Fruit fly (Drosophila melanogaster) whole organism, pupa: ENCODE results near the gene spirit.

Source experiments
- CG10348 ChIP-seq: fragments of 200-800 bp; sonication (Bioruptor generic); IDR thresholded peaks from 2 replicates; pipeline ENCODE4 v1.3.6; 2022; ENCODE audit warnings: missing biosample characterization, missing genetic modification characterization
- CG13204 ChIP-seq: fragments of 200-800 bp; sonication (Bioruptor generic); optimal IDR thresholded peaks from 2 replicates; lab custom pipeline; 2018; ENCODE audit warnings: missing biosample characterization, mild to moderate bottlenecking, missing genetic modification characterization, moderate library complexity
- CG15710 ChIP-seq: fragments of 200-800 bp; sonication (Bioruptor generic); optimal IDR thresholded peaks from 2 replicates; lab custom pipeline; 2018; ENCODE audit warnings: missing biosample characterization, mild to moderate bottlenecking, missing genetic modification characterization, moderate library complexity
- CG34367 ChIP-seq: fragments of 200-800 bp; sonication (Bioruptor generic); optimal IDR thresholded peaks from 2 replicates; lab custom pipeline; 2018; ENCODE audit warnings: missing biosample characterization, mild to moderate bottlenecking, missing genetic modification characterization
- CG4496 ChIP-seq: fragments of 200-800 bp; sonication (Bioruptor generic); IDR thresholded peaks from 3 replicates; pipeline ENCODE4 v1.3.6; 2022; ENCODE audit warnings: missing biosample characterization, missing genetic modification characterization
- CG8159 ChIP-seq: fragments of 200-800 bp; sonication (Bioruptor generic); optimal IDR thresholded peaks from 3 replicates; lab custom pipeline; 2018; ENCODE audit warnings: missing biosample characterization, mild to moderate bottlenecking, missing genetic modification characterization, moderate library complexity
- CG8301 ChIP-seq: fragments of 200-800 bp; sonication (Bioruptor generic); optimal IDR thresholded peaks from 2 replicates; lab custom pipeline; 2018; ENCODE audit warnings: missing biosample characterization, mild to moderate bottlenecking, missing genetic modification characterization
- CG9948 ChIP-seq: fragments of 200-800 bp; sonication (Bioruptor generic); optimal IDR thresholded peaks from 2 replicates; lab custom pipeline; 2018; ENCODE audit warnings: missing biosample characterization, mild to moderate bottlenecking, missing genetic modification characterization, moderate library complexity
- EcR ChIP-seq: fragments of 200-800 bp; sonication (Bioruptor generic); optimal IDR thresholded peaks from 3 replicates; lab custom pipeline; 2019; ENCODE audit warnings: missing biosample characterization, missing genetic modification characterization, mild to moderate bottlenecking, moderate library complexity, missing genetic modification reagents
- Ets98B ChIP-seq: fragments of 200-800 bp; sonication (Bioruptor generic); IDR thresholded peaks from 2 replicates; pipeline ENCODE4 v1.3.6; 2022; ENCODE audit warnings: missing biosample characterization, missing genetic modification characterization
- Pif1B ChIP-seq: fragments of 200-800 bp; sonication (Bioruptor generic); optimal IDR thresholded peaks from 3 replicates; lab custom pipeline; 2016; ENCODE audit warnings: missing biosample characterization, missing genetic modification characterization
- Snoo ChIP-seq: fragments of 200-800 bp; sonication (Bioruptor generic); optimal IDR thresholded peaks from 3 replicates; lab custom pipeline; 2017; ENCODE audit warnings: missing biosample characterization, mild to moderate bottlenecking, missing genetic modification characterization, inconsistent platforms
- gl ChIP-seq: fragments of 200-800 bp; sonication (Bioruptor generic); optimal IDR thresholded peaks from 2 replicates; lab custom pipeline; 2018; ENCODE audit warnings: missing biosample characterization, mild to moderate bottlenecking, missing genetic modification characterization

DNA sequence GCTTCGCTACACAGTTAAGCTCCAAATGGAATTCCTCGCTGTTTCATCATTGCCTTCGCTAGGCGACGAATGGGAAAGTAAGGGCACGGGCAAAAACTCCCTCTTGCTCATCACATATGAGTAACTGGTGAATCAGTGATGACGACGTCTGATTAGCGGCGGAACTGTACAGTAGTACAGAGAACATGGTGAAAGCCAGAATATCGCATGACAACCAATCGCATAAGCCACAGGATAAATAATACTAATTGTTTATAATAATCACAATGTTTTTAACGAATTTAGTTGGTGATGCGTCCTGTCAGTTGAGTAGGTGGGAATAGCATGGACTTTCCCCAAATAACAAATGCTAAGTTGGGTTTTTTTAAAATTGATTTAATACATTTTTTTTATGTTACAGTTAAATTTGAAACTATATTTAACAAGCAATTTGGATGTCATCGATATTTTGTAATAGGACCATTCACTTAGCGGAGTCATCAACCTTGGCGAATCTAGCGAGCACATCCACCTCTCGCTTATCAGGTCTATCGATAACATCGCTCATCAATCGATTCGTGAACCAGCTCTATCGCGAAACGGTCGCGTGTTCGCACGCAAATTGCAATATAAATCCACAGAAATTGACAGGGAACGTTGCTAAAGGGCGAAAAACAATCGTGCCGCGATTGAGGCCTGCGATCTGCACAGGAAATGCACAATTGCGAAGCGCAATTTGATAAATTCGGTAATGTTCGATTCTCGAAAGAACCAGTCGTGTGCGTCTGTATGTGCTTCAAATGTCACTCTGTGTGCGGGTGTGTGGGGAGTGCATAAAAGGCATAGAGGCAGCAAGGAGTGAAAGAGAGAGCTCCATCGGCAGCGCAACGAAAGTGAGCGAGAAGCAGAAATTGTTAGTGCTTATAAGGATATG is 13.1 kb downstream of the spirit start, which contains the start of the genes CG12112 and Trf4-1:
- TF ChIP-seq CG8301 (tag; lab: Kevin White, UChicago) (no peak), CG34367 (tag; lab: Kevin White, UChicago) (no peak), EcR (GFP tag; lab: Kevin White, UChicago) (no peak), gl (tag; lab: Kevin White, UChicago) (no peak), CG10348 (no peak), Snoo (tag; lab: Kevin White, UChicago) (no peak), Pif1B (GFP tag; lab: Kevin White, UChicago) (peak; percentile 37), Ets98B (GFP tag; lab: Robert Waterston, UW) (no peak), CG9948 (tag; lab: Kevin White, UChicago) (no peak), CG8159 (peak; percentile 18), CG13204 (GFP tag; lab: Kevin White, UChicago) (no peak), CG4496 (no peak), CG15710 (tag; lab: Kevin White, UChicago) (no peak)
